Worm (Caenorhabditis elegans): ENCODE data around the gene rpn-2.

ce11 chrIII:6163381-6163780 is 35.6 kb upstream of the rpn-2 start:
- TF ChIP-seq him-1 (tag; optimal IDR thresholded peaks at IDR 0.05) (no peak), dao-5 (tag; optimal IDR thresholded peaks at IDR 0.05) (no peak)
